Worm (Caenorhabditis elegans) whole organism, young adult: ENCODE results near the gene znf-207.

ENCODE experiments used
- B0019.2 ChIP-seq: fragments of 200-800 bp; sonication (Bioruptor generic); conservative IDR thresholded peaks from 2 replicates; pipeline ENCODE4 v1.3.6; 2022; ENCODE audit warnings: missing genetic modification reagents, missing genetic modification characterization, missing compliant biosample characterization
- C06A6.2 ChIP-seq: fragments of 200-800 bp; sonication (Bioruptor generic); conservative IDR thresholded peaks from 2 replicates; pipeline ENCODE4 v1.3.6; 2022; ENCODE audit warnings: missing genetic modification characterization, missing compliant biosample characterization
- F37B4.10 ChIP-seq: fragments of 200-800 bp; sonication (Bioruptor generic); IDR thresholded peaks from 2 replicates; pipeline ENCODE4 v1.3.6; 2022; ENCODE audit warnings: missing genetic modification characterization, missing compliant biosample characterization
- F55B11.4 ChIP-seq: sonication (generic microtip); optimal IDR thresholded peaks from 2 replicates; lab custom pipeline; 2016; ENCODE audit warnings: missing compliant biosample characterization, missing genetic modification characterization, borderline replicate concordance; ENCODE audit not compliant: insufficient read depth
- K11D2.4 ChIP-seq: fragments of 200-800 bp; sonication (Bioruptor generic); IDR thresholded peaks from 2 replicates; pipeline ENCODE4 v1.3.6; 2022; ENCODE audit warnings: missing genetic modification reagents, missing genetic modification characterization, missing compliant biosample characterization
- T07F8.4 ChIP-seq: sonication (generic microtip); optimal IDR thresholded peaks from 2 replicates; lab custom pipeline; 2016; ENCODE audit warnings: mild to moderate bottlenecking, missing genetic modification characterization, moderate library complexity, missing compliant biosample characterization
- T26A5.8 ChIP-seq: sonication (generic microtip); optimal IDR thresholded peaks from 2 replicates; lab custom pipeline; 2016; ENCODE audit warnings: missing genetic modification characterization, missing compliant biosample characterization
- Y53G8AR.9 ChIP-seq: fragments of 200-800 bp; sonication (Bioruptor generic); conservative IDR thresholded peaks from 2 replicates; pipeline ENCODE4 v1.3.6; 2022; ENCODE audit warnings: missing genetic modification reagents, missing genetic modification characterization, missing compliant biosample characterization
- Y56A3A.18 ChIP-seq: fragments of 200-800 bp; sonication (Bioruptor generic); IDR thresholded peaks from 2 replicates; pipeline ENCODE4 v1.3.6; 2022; ENCODE audit warnings: missing genetic modification reagents, missing genetic modification characterization, missing compliant biosample characterization
- Y79H2A.3 ChIP-seq: fragments of 200-800 bp; sonication (Bioruptor generic); conservative IDR thresholded peaks from 2 replicates; pipeline ENCODE4 v1.3.6; 2022; ENCODE audit warnings: missing genetic modification reagents, missing genetic modification characterization, missing compliant biosample characterization
- Y95B8A.8 ChIP-seq: fragments of 200-800 bp; sonication (Bioruptor generic); IDR thresholded peaks from 2 replicates; pipeline ENCODE4 v1.3.6; 2022; ENCODE audit warnings: missing genetic modification reagents, missing genetic modification characterization, missing compliant biosample characterization
- ZK185.1 ChIP-seq: sonication (generic microtip); optimal IDR thresholded peaks from 2 replicates; lab custom pipeline; 2016; ENCODE audit warnings: mild to moderate bottlenecking, missing genetic modification characterization, missing compliant biosample characterization; ENCODE audit not compliant: poor library complexity, severe bottlenecking
- akir-1 ChIP-seq: fragments of 200-800 bp; sonication (Bioruptor generic); optimal IDR thresholded peaks from 2 replicates; lab custom pipeline; 2018; ENCODE audit warnings: mild to moderate bottlenecking, missing genetic modification characterization, moderate library complexity, missing compliant biosample characterization
- attf-3 ChIP-seq: fragments of 200-800 bp; sonication (Bioruptor generic); conservative IDR thresholded peaks from 2 replicates; pipeline ENCODE4 v1.3.6; 2022; ENCODE audit warnings: missing genetic modification reagents, missing genetic modification characterization, missing compliant biosample characterization
- bed-2 ChIP-seq: fragments of 200-800 bp; sonication (Bioruptor generic); IDR thresholded peaks from 2 replicates; pipeline ENCODE4 v1.3.6; 2022; ENCODE audit warnings: missing genetic modification reagents, missing genetic modification characterization, missing compliant biosample characterization
- ccch-3 ChIP-seq: fragments of 200-800 bp; sonication (Bioruptor generic); optimal IDR thresholded peaks from 2 replicates; lab custom pipeline; 2018; ENCODE audit warnings: mild to moderate bottlenecking, missing genetic modification characterization, missing compliant biosample characterization
- cebp-1 ChIP-seq, 2 experiments: fragments of 200-800 bp in 1 of 2; sonication (Bioruptor generic) in 1 of 2; sonication (generic microtip) in 1 of 2; IDR thresholded peaks in 1 of 2; optimal IDR thresholded peaks in 1 of 2; 2 replicates each; pipeline versions ENCODE4 v1.3.6 to Lab custom; 2017 to 2022; ENCODE audit warnings: missing compliant biosample characterization in 2 of 2, missing genetic modification characterization in 2 of 2, mild to moderate bottlenecking in 1 of 2, missing genetic modification reagents in 1 of 2, moderate library complexity in 1 of 2
- ceh-100 ChIP-seq: fragments of 200-800 bp; sonication (Bioruptor generic); IDR thresholded peaks from 2 replicates; pipeline ENCODE4 v1.3.6; 2022; ENCODE audit warnings: missing genetic modification reagents, missing genetic modification characterization, missing compliant biosample characterization
- ceh-27 ChIP-seq: fragments of 200-800 bp; sonication (Bioruptor generic); optimal IDR thresholded peaks from 2 replicates; lab custom pipeline; 2018; ENCODE audit warnings: mild to moderate bottlenecking, missing genetic modification characterization, moderate library complexity, missing compliant biosample characterization
- ceh-40 ChIP-seq: fragments of 200-800 bp; sonication (Bioruptor generic); IDR thresholded peaks from 2 replicates; pipeline ENCODE4 v1.3.6; 2022; ENCODE audit warnings: missing genetic modification characterization, missing compliant biosample characterization
- dpff-1 ChIP-seq: sonication (generic microtip); optimal IDR thresholded peaks from 2 replicates; lab custom pipeline; 2017; ENCODE audit warnings: mild to moderate bottlenecking, missing genetic modification characterization, missing compliant biosample characterization
- egl-44 ChIP-seq: fragments of 200-800 bp; sonication (Bioruptor generic); IDR thresholded peaks from 2 replicates; pipeline ENCODE4 v1.3.6; 2022; ENCODE audit warnings: missing genetic modification reagents, missing genetic modification characterization, missing compliant biosample characterization
- egrh-3 ChIP-seq: fragments of 200-800 bp; sonication (Bioruptor generic); IDR thresholded peaks from 2 replicates; pipeline ENCODE4 v1.3.6; 2022; ENCODE audit warnings: missing genetic modification reagents, missing genetic modification characterization, missing compliant biosample characterization
- him-1 ChIP-seq: sonication (generic microtip); optimal IDR thresholded peaks from 2 replicates; lab custom pipeline; 2016; ENCODE audit warnings: missing genotype, missing genetic modification reagents, missing genetic modification characterization, missing compliant biosample characterization
- hlh-26 ChIP-seq: fragments of 200-800 bp; sonication (Bioruptor generic); conservative IDR thresholded peaks from 2 replicates; pipeline ENCODE4 v1.3.6; 2022; ENCODE audit warnings: missing genetic modification reagents, missing genetic modification characterization, missing compliant biosample characterization
- let-526 ChIP-seq: fragments of 200-800 bp; sonication (Bioruptor generic); IDR thresholded peaks from 2 replicates; pipeline ENCODE4 v1.3.6; 2022; ENCODE audit warnings: missing genetic modification reagents, missing genetic modification characterization, missing compliant biosample characterization
- lin-40 ChIP-seq: sonication (generic microtip); optimal IDR thresholded peaks from 2 replicates; lab custom pipeline; 2016; ENCODE audit warnings: missing genetic modification characterization, mild to moderate bottlenecking, missing compliant biosample characterization, missing genotype, missing genetic modification reagents
- madf-3 ChIP-seq: fragments of 200-800 bp; sonication (Bioruptor generic); IDR thresholded peaks from 2 replicates; pipeline ENCODE4 v1.3.6; 2022; ENCODE audit warnings: missing genetic modification reagents, missing genetic modification characterization, missing compliant biosample characterization
- mxl-1 ChIP-seq: sonication (generic microtip); optimal IDR thresholded peaks from 2 replicates; lab custom pipeline; 2016; ENCODE audit warnings: missing genetic modification characterization, missing compliant biosample characterization
- nfya-1 ChIP-seq: sonication (generic microtip); optimal IDR thresholded peaks from 2 replicates; lab custom pipeline; 2017; ENCODE audit warnings: antibody characterized with exemption, missing compliant biosample characterization, missing genetic modification characterization, borderline replicate concordance; ENCODE audit not compliant: insufficient read depth
- nhr-120 ChIP-seq: fragments of 200-800 bp; sonication (Bioruptor generic); IDR thresholded peaks from 2 replicates; pipeline ENCODE4 v1.3.6; 2022; ENCODE audit warnings: missing genetic modification characterization, missing compliant biosample characterization
- nhr-27 ChIP-seq: fragments of 200-800 bp; sonication (Bioruptor generic); optimal IDR thresholded peaks from 2 replicates; lab custom pipeline; 2018; ENCODE audit warnings: mild to moderate bottlenecking, missing genetic modification characterization, moderate library complexity, missing compliant biosample characterization
- pha-4 ChIP-seq: fragments of 150-350 bp; sonication (generic microtip); optimal IDR thresholded peaks from 2 replicates; lab custom pipeline; 2014; ENCODE audit warnings: missing biosample characterization, missing genetic modification reagents, missing genetic modification characterization
- snpc-3.4 ChIP-seq: sonication (generic microtip); optimal IDR thresholded peaks from 2 replicates; lab custom pipeline; 2017; ENCODE audit warnings: missing genetic modification characterization, mild to moderate bottlenecking, missing compliant biosample characterization, antibody characterized with exemption, moderate library complexity, missing genotype, missing genetic modification reagents
- sptf-2 ChIP-seq: fragments of 200-800 bp; sonication (Bioruptor generic); optimal IDR thresholded peaks from 2 replicates; lab custom pipeline; 2018; ENCODE audit warnings: mild to moderate bottlenecking, missing genetic modification characterization, missing compliant biosample characterization
- tbp1 ChIP-seq: fragments of 200-800 bp; sonication (Bioruptor generic); optimal IDR thresholded peaks from 2 replicates; lab custom pipeline; 2018; ENCODE audit warnings: mild to moderate bottlenecking, missing genetic modification characterization, missing compliant biosample characterization
- tlf-1 ChIP-seq: fragments of 200-800 bp; sonication (Bioruptor generic); optimal IDR thresholded peaks from 2 replicates; lab custom pipeline; 2018; ENCODE audit warnings: mild to moderate bottlenecking, missing genetic modification characterization, missing compliant biosample characterization
- zfh-2 ChIP-seq: fragments of 200-800 bp; sonication (Bioruptor generic); conservative IDR thresholded peaks from 2 replicates; pipeline ENCODE4 v1.3.6; 2022; ENCODE audit warnings: missing genetic modification reagents, missing genetic modification characterization, missing compliant biosample characterization
- ztf-6 ChIP-seq: fragments of 200-800 bp; sonication (Bioruptor generic); IDR thresholded peaks from 2 replicates; pipeline ENCODE4 v1.3.6; 2022; ENCODE audit warnings: missing genetic modification reagents, missing genetic modification characterization, missing compliant biosample characterization

Gene znf-207

DNA sequence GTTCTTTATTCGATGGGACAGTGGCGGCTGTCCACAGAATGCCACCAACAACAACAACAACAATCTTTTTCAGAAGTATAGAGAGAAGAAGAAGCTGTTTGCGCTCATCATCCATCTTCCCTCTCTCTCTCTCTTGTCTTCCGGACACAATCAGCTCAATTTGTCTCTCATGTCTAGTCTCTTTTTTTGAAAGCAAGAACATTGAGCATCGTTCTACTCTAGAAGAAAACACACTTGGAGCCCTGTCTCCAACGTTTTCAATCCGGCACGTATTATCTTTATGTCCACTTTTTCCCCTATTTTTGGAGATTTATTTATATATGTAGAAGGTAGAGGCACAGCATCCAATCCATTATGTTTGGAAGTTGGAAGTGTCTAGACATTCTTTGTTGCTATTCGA lies 38.0 kb downstream of the znf-207 start:
- TF ChIP-seq F37B4.10 (GFP tag; lab: Robert Waterston, UW) (no peak), nhr-120 (GFP tag; lab: Robert Waterston, UW) (no peak), let-526 (GFP tag; lab: Robert Waterston, UW) (no peak), sptf-2 (GFP tag; lab: Kevin White, UChicago) (no peak), B0019.2 (GFP tag; lab: Robert Waterston, UW) (no peak), madf-3 (no peak), tlf-1 (GFP tag; lab: Kevin White, UChicago) (no peak), nhr-27 (no peak), T07F8.4 (tag; lab: Kevin White, UChicago) (no peak), egrh-3 (GFP tag; lab: Robert Waterston, UW) (no peak), akir-1 (no peak), ZK185.1 (tag; lab: Kevin White, UChicago) (no peak), mxl-1 (tag; lab: Kevin White, UChicago) (no peak), Y95B8A.8 (GFP tag; lab: Robert Waterston, UW) (no peak), pha-4 (no peak), egl-44 (GFP tag; lab: Robert Waterston, UW) (no peak), ccch-3 (GFP tag; lab: Kevin White, UChicago) (no peak), Y53G8AR.9 (GFP tag; lab: Robert Waterston, UW) (no peak), snpc-3.4 (no peak)

DNA sequence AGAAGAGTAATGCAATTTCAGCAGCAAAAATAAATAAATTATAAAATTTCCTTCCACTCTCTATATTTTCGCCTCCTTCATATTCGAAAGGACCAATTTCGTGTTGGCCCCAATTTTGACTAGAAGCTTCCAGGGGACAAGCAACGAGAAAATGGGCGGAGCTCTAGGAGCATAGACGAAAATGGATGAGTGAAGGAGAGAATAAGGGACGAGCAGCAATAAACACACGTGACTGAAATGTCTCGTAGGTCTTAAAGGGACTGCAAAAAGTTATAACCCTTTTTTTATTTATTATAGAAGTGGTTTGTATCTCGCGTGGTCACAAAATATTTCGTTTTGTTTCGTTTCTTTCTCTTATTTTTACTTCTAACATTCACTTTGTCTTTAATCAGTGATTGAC lies 39.0 kb downstream of the znf-207 start:
- TF ChIP-seq snpc-3.4 = no peak
- no peak for TF ChIP-seq lin-40 (tag; lab: Kevin White, UChicago)
- no peak for TF ChIP-seq C06A6.2 (GFP tag; lab: Robert Waterston, UW)
- TF ChIP-seq bed-2 (GFP tag; lab: Robert Waterston, UW) = no peak
- no peak for TF ChIP-seq ztf-6 (GFP tag; lab: Robert Waterston, UW)
- no peak for TF ChIP-seq zfh-2 (GFP tag; lab: Robert Waterston, UW)
- no peak for TF ChIP-seq ceh-100 (GFP tag; lab: Robert Waterston, UW)
- no peak for TF ChIP-seq T26A5.8
- TF ChIP-seq hlh-26 (GFP tag; lab: Robert Waterston, UW) = no peak
- TF ChIP-seq tbp1 (GFP tag; lab: Kevin White, UChicago) = no peak

- TF ChIP-seq dpff-1 (no peak), nfya-1 (tag; lab: Kevin White, UChicago) (no peak), F55B11.4 (tag; lab: Kevin White, UChicago) (no peak)
Observed at ce11 chrIV:11350809-11351208, 40.0 kb downstream of the znf-207 start.

DNA sequence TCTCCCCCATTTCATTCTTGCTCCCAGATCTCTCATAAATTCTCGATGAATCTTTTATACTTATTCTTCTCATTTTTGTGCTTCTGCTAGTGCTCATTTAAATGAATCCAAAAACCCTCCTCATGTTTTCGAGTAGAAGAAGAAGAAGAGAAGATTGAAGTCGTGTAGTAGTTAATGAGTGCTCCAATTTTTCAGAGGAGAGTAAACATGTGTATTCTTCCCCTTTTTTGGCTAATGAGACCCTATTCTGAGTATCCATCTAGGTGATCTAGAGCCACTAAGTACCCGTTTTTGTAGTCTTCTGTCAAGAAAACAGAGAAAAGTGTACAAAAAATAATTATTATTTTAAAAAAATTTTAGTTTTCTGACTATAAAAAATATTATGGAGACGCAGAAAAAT lies 40.8 kb downstream of the znf-207 start:
- TF ChIP-seq K11D2.4 = no peak
- no peak for TF ChIP-seq Y79H2A.3 (GFP tag; lab: Robert Waterston, UW)
- no peak for TF ChIP-seq Y56A3A.18 (GFP tag; lab: Robert Waterston, UW)
- TF ChIP-seq cebp-1 (GFP tag; IDR thresholded peaks at IDR 0.05; lab: Robert Waterston, UW) = no peak
- TF ChIP-seq cebp-1 (tag; optimal IDR thresholded peaks at IDR 0.05; lab: Kevin White, UChicago) = no peak
- no peak for TF ChIP-seq him-1 (tag; lab: Kevin White, UChicago)
- no peak for TF ChIP-seq attf-3 (GFP tag; lab: Robert Waterston, UW)
- TF ChIP-seq ceh-27 (GFP tag; lab: Kevin White, UChicago) = no peak
- no peak for TF ChIP-seq ceh-40 (GFP tag; lab: Robert Waterston, UW)
